Worm (Caenorhabditis elegans): ENCODE results near the gene esyt-2.

esyt-2 gene

DNA sequence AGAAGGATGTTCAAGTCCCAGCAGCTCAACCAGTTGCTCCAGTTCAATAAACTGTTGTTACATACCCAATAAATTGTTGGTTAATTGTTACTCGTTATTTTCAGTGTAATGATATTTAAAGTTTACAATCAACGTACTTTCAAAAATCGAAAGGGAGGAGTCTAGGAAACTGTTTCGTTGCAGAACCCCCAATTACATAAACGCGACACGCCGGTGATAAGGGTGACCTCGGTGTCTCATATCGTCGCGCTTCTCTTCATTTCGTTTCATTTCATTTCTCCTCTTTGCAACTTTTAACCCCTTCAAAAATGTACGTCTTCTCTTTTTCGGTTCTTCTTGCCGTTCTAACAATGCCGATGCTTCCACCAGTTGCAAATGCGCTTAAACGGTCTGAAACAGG, 22.9 kb downstream of the esyt-2 start, which contains the start of gene C23G10.2:
C23G10.2 (plus strand) TSS at position 184 of the 400 bp plus-strand sequence.
- TF ChIP-seq nhr-76 (tag; optimal IDR thresholded peaks at IDR 0.05): no peak
- TF ChIP-seq elt-2 (tag; optimal IDR thresholded peaks at IDR 0.05): peak; percentile 18
- no peak for TF ChIP-seq nhr-77 (tag; optimal IDR thresholded peaks at IDR 0.05)
- no peak for TF ChIP-seq nfya-1 (tag; optimal IDR thresholded peaks at IDR 0.05; ENCODE audit: insufficient read depth)
- no peak for TF ChIP-seq nhr-67 (tag; optimal IDR thresholded peaks at IDR 0.05)
- TF ChIP-seq nhr-23 (tag; optimal IDR thresholded peaks at IDR 0.05): no peak
- no peak for TF ChIP-seq nhr-11 (tag; optimal IDR thresholded peaks at IDR 0.05)
- peak; percentile 28 for TF ChIP-seq nhr-25 (tag; optimal IDR thresholded peaks at IDR 0.05)
- TF ChIP-seq lin-15B (tag; optimal IDR thresholded peaks at IDR 0.05): no peak

DNA sequence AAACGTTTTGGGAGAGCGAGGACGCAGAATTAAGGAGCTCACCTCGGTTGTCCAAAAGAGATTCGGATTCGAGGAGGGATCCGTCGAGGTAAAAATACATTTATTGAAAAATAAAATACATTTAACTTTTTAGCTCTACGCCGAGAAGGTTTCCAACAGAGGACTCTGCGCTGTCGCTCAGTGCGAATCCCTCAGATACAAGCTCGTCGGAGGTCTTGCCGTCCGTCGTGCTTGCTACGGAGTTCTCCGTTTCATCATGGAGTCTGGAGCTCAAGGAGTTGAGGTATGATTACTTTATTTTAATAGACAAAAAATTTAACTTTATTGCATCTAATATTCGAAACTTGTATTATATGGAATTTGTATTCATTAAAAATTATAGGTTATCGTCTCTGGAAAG, 23.7 kb downstream of the esyt-2 start:
- TF ChIP-seq nhr-11 (tag; optimal IDR thresholded peaks at IDR 0.05) (no peak), ceh-28 (tag; optimal IDR thresholded peaks at IDR 0.05) (no peak), ZK546.5 (tag; optimal IDR thresholded peaks at IDR 0.05) (no peak), ceh-9 (tag; optimal IDR thresholded peaks at IDR 0.05) (no peak), ztf-11 (tag; optimal IDR thresholded peaks at IDR 0.05) (no peak), lin-39 (tag; optimal IDR thresholded peaks at IDR 0.05) (no peak)

DNA sequence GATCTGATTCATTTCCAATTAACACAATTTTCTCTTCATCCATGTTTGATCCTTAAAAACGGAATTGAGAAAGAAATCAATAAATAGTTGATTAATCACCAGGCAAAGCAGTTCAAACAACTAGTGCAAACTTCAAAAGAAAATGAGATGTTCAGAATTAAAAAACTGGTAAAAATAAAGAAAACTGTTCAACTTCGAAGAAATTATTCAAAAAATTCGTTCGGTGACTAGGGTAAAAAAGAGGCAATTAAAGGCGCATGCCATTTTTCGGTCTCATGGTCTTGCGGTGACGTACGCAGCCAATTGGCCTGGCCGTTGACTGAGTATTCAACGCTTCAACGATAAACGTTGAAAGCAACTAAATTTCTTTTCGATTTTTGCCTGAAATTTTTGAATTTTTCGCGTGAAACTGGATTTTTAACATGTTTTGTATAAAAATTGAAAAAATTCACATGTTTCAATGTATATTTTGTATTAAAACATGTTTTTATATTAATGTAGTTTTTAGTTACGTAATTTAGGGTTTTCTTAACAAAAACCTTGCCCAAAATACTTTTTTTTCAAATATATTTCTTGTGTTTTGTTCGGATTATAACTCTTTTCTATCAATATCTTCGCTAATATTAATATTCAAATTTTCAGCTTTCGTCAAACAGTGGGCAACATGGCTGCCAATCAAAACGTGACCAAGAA, 24.5 kb downstream of the esyt-2 start, which contains the start of the genes sna-3 and rps-3:
sna-3 (minus strand) TSS at position 51 of the 693 bp plus-strand sequence.
rps-3 (plus strand) TSS at position 643 of the 693 bp plus-strand sequence.
- TF ChIP-seq elt-3 (tag; optimal IDR thresholded peaks at IDR 0.05) (no peak), nhr-25 (tag; optimal IDR thresholded peaks at IDR 0.05) (peak; percentile 83), pqm-1 (tag; optimal IDR thresholded peaks at IDR 0.05) (peak; percentile 65), sea-2 (GFP tag; optimal IDR thresholded peaks at IDR 0.05) (no peak), skn-1 (tag; optimal IDR thresholded peaks at IDR 0.05) (no peak), R02D3.7 (tag; optimal IDR thresholded peaks at IDR 0.05) (peak; percentile 62), nhr-28 (tag; optimal IDR thresholded peaks at IDR 0.05) (no peak), ama-1 (optimal IDR thresholded peaks at IDR 0.05) (peak; percentile 40), lin-15B (tag; optimal IDR thresholded peaks at IDR 0.05) (peak; percentile 84), nhr-23 (tag; optimal IDR thresholded peaks at IDR 0.05) (peak; percentile 76), nhr-43 (tag; optimal IDR thresholded peaks at IDR 0.05; ENCODE audit: poor library complexity, severe bottlenecking) (peak; percentile 43), jun-1 (tag; optimal IDR thresholded peaks at IDR 0.05) (peak; percentile 8), pha-4 (tag; optimal IDR thresholded peaks at IDR 0.05) (peak; percentile 92), fos-1 (tag; optimal IDR thresholded peaks at IDR 0.05) (no peak), elt-2 (tag; optimal IDR thresholded peaks at IDR 0.05) (peak; percentile 47), ztf-11 (tag; optimal IDR thresholded peaks at IDR 0.05) (no peak), egl-5 (tag; optimal IDR thresholded peaks at IDR 0.05) (peak; percentile 34), ztf-4 (tag; optimal IDR thresholded peaks at IDR 0.05) (no peak), nhr-11 (tag; optimal IDR thresholded peaks at IDR 0.05) (peak; percentile 31), ceh-28 (tag; optimal IDR thresholded peaks at IDR 0.05) (peak; percentile 57), hmg-11 (tag; optimal IDR thresholded peaks at IDR 0.05) (peak; percentile 73), nhr-76 (tag; optimal IDR thresholded peaks at IDR 0.05) (no peak), daf-12 (tag; optimal IDR thresholded peaks at IDR 0.05) (no peak), lin-39 (tag; optimal IDR thresholded peaks at IDR 0.05) (peak; percentile 63), nfya-1 (tag; optimal IDR thresholded peaks at IDR 0.05; ENCODE audit: insufficient read depth) (peak; percentile 90), snpc-4 (tag; optimal IDR thresholded peaks at IDR 0.05) (no peak), lsy-12 (tag; optimal IDR thresholded peaks at IDR 0.05) (peak; percentile 29)

DNA sequence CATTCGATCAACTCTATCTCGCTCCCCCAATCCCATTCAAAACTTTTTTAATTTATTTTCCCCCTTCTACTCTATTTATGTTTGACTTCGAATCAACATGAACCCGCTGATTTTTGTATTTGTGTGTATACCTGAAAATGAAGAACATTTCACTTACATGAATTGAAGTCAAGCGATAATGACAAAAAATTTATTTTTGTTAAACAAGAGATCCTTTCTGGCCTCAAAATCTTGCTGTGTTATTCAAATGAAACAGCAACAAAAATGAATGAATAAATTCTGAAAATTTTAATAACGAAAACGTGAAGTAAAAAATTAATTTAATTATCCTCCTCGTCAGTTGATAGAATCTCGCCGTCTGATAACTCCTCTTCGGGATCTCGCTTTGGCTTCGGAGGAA, 28.3 kb downstream of the esyt-2 start:
- TF ChIP-seq unc-62 (GFP tag; optimal IDR thresholded peaks at IDR 0.05) (no peak), eor-1 (tag; optimal IDR thresholded peaks at IDR 0.05) (no peak), tbx-2 (tag; optimal IDR thresholded peaks at IDR 0.05) (no peak), sea-2 (GFP tag; optimal IDR thresholded peaks at IDR 0.05) (no peak), nhr-43 (tag; optimal IDR thresholded peaks at IDR 0.05; ENCODE audit: poor library complexity, severe bottlenecking) (no peak)
